Worm (Caenorhabditis elegans) whole organism, young adult: ENCODE measurements around the gene ZK1320.3.

Source experiments
- Y53F4B.3 ChIP-seq: fragments of 200-800 bp; sonication (Bioruptor generic); IDR thresholded peaks from 2 replicates; pipeline ENCODE4 v1.3.6; 2022; ENCODE audit warnings: missing genetic modification reagents, missing genetic modification characterization, missing compliant biosample characterization
- ama-1 ChIP-seq, 3 experiments: fragments of 150-350 bp in 1 of 3; sonication (generic microtip) in 2 of 3; optimal IDR thresholded peaks; 2 replicates each; lab custom pipeline; 2014 to 2018; ENCODE audit warnings: missing biosample characterization in 2 of 3, missing genetic modification characterization in 2 of 3, missing genetic modification reagents in 2 of 3
- dpl-1 ChIP-seq: fragments of 150-350 bp; optimal IDR thresholded peaks from 2 replicates; lab custom pipeline; 2014; ENCODE audit warnings: missing biosample characterization, missing genetic modification reagents, missing genetic modification characterization
- fkh-3 ChIP-seq: sonication (generic microtip); optimal IDR thresholded peaks from 2 replicates; lab custom pipeline; 2016; ENCODE audit warnings: mild to moderate bottlenecking, missing genetic modification characterization, missing compliant biosample characterization
- lin-26 ChIP-seq: fragments of 200-800 bp; sonication (Bioruptor generic); IDR thresholded peaks from 2 replicates; pipeline ENCODE4 v1.3.6; 2022; ENCODE audit warnings: missing genetic modification reagents, missing genetic modification characterization, missing compliant biosample characterization
- mcd-1 ChIP-seq: fragments of 200-800 bp; sonication (Bioruptor generic); IDR thresholded peaks from 2 replicates; pipeline ENCODE4 v1.3.6; 2022; ENCODE audit warnings: missing genetic modification reagents, missing genetic modification characterization, missing compliant biosample characterization
- mel-28 ChIP-seq: sonication (generic microtip); optimal IDR thresholded peaks from 2 replicates; lab custom pipeline; 2016; ENCODE audit warnings: borderline replicate concordance, mild to moderate bottlenecking, missing genetic modification characterization, missing compliant biosample characterization
- mxl-1 ChIP-seq: sonication (generic microtip); optimal IDR thresholded peaks from 2 replicates; lab custom pipeline; 2016; ENCODE audit warnings: missing genetic modification characterization, missing compliant biosample characterization
- unc-130 ChIP-seq: sonication (generic microtip); optimal IDR thresholded peaks from 2 replicates; lab custom pipeline; 2016; ENCODE audit warnings: missing genetic modification reagents, missing genetic modification characterization, missing compliant biosample characterization

DNA sequence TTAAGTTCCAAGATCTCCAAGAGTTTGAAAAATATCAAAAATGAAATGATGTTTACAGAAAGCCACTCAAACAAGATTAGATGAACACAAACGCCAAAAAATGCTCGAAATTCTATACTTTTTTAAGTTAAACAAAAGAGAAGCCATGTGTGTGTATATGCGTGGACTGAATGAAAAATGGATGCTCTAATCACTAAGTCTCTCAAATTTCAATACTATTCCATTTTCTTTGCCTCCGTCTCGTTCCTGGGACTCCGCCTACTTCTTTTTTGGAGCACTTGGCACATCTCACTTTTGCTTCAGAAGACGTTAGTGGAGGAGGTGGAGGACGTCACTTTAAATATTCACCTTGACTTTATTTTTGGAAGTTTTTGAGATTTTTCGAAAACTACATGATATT lies 19.6 kb upstream of the ZK1320.3 start:
- TF ChIP-seq dpl-1 (GFP tag; lab: Kevin White, UChicago) (no peak), mcd-1 (GFP tag; lab: Robert Waterston, UW) (no peak), mxl-1 (tag; lab: Kevin White, UChicago) (no peak), mel-28 (tag; lab: Kevin White, UChicago) (no peak), fkh-3 (tag; lab: Kevin White, UChicago) (no peak), lin-26 (GFP tag; lab: Robert Waterston, UW) (no peak), unc-130 (no peak), Y53F4B.3 (no peak), ama-1 (optimal IDR thresholded peaks at IDR 0.05; lab: Kevin White, UChicago) (no peak), ama-1 (GFP tag; optimal IDR thresholded peaks at IDR 0.05; lab: Kevin White, UChicago) (no peak)
